Worm (Caenorhabditis elegans) whole organism, L3 larva: ENCODE results near the gene zig-6.

Experiments used
- R02D3.7 ChIP-seq: fragments of 150-350 bp; optimal IDR thresholded peaks from 2 replicates; lab custom pipeline; 2014; ENCODE audit warnings: missing biosample characterization, missing genetic modification characterization
- ZK546.5 ChIP-seq: sonication (generic microtip); optimal IDR thresholded peaks from 2 replicates; lab custom pipeline; 2017; ENCODE audit warnings: missing biosample characterization, missing genetic modification characterization
- aly-2 ChIP-seq: fragments of 150-350 bp; optimal IDR thresholded peaks from 2 replicates; lab custom pipeline; 2014; ENCODE audit warnings: missing biosample characterization, missing genetic modification characterization
- ceh-82 ChIP-seq: fragments of 150-350 bp; optimal IDR thresholded peaks from 2 replicates; lab custom pipeline; 2014; ENCODE audit warnings: missing biosample characterization, missing genetic modification characterization
- ceh-9 ChIP-seq: sonication (generic microtip); optimal IDR thresholded peaks from 2 replicates; lab custom pipeline; 2018; ENCODE audit warnings: missing biosample characterization, missing genetic modification characterization
- daf-12 ChIP-seq: fragments of 150-350 bp; optimal IDR thresholded peaks from 2 replicates; lab custom pipeline; 2014; ENCODE audit warnings: missing biosample characterization, missing genetic modification reagents, missing genetic modification characterization
- egl-27 ChIP-seq: sonication (generic microtip); optimal IDR thresholded peaks from 4 replicates; lab custom pipeline; 2017; ENCODE audit warnings: missing biosample characterization, missing genetic modification reagents, missing genetic modification characterization
- elt-1 ChIP-seq: fragments of 150-350 bp; optimal IDR thresholded peaks from 2 replicates; lab custom pipeline; 2014; ENCODE audit warnings: missing biosample characterization, missing genetic modification characterization
- elt-2 ChIP-seq: sonication (generic microtip); optimal IDR thresholded peaks from 2 replicates; lab custom pipeline; 2016; ENCODE audit warnings: missing genetic modification reagents, mild to moderate bottlenecking, missing genetic modification characterization, missing compliant biosample characterization
- elt-3 ChIP-seq, 3 experiments: fragments of 150-350 bp in 1 of 3; sonication (generic microtip) in 2 of 3; optimal IDR thresholded peaks; 2 replicates in 2 of 3; 4 replicates in 1 of 3; lab custom pipeline; 2014 to 2017; ENCODE audit warnings: missing biosample characterization in 3 of 3, missing genetic modification characterization in 3 of 3
- eor-1 ChIP-seq, 2 experiments: fragments of 150-350 bp; optimal IDR thresholded peaks; 2 replicates each; lab custom pipeline; 2014 to 2018; ENCODE audit warnings: missing biosample characterization in 2 of 2, missing genetic modification characterization in 2 of 2
- fkh-10 ChIP-seq: sonication (generic microtip); optimal IDR thresholded peaks from 2 replicates; lab custom pipeline; 2017; ENCODE audit warnings: missing biosample characterization, missing genetic modification reagents, missing genetic modification characterization
- fkh-2 ChIP-seq: fragments of 150-350 bp; optimal IDR thresholded peaks from 2 replicates; lab custom pipeline; 2014; ENCODE audit warnings: missing biosample characterization, missing genetic modification reagents, missing genetic modification characterization
- fos-1 ChIP-seq: fragments of 150-350 bp; optimal IDR thresholded peaks from 2 replicates; lab custom pipeline; 2014; ENCODE audit warnings: missing biosample characterization, missing genetic modification characterization
- jun-1 ChIP-seq: fragments of 150-350 bp; optimal IDR thresholded peaks from 2 replicates; lab custom pipeline; 2014; ENCODE audit warnings: missing biosample characterization, missing genetic modification reagents, missing genetic modification characterization
- lin-15B ChIP-seq: fragments of 150-350 bp; optimal IDR thresholded peaks from 2 replicates; lab custom pipeline; 2014; ENCODE audit warnings: missing biosample characterization, missing genetic modification characterization
- mdl-1 ChIP-seq: fragments of 150-350 bp; optimal IDR thresholded peaks from 2 replicates; lab custom pipeline; 2014; ENCODE audit warnings: missing biosample characterization, missing genetic modification characterization
- mml-1 ChIP-seq: fragments of 150-350 bp; sonication (generic microtip); optimal IDR thresholded peaks from 3 replicates; lab custom pipeline; 2014; ENCODE audit warnings: missing biosample characterization, missing genetic modification characterization
- nhr-11 ChIP-seq: fragments of 150-350 bp; optimal IDR thresholded peaks from 2 replicates; lab custom pipeline; 2014; ENCODE audit warnings: missing biosample characterization, missing genetic modification characterization
- nhr-12 ChIP-seq: fragments of 150-350 bp; optimal IDR thresholded peaks from 2 replicates; lab custom pipeline; 2014; ENCODE audit warnings: missing biosample characterization, missing genetic modification characterization
- nhr-23 ChIP-seq: fragments of 150-350 bp; optimal IDR thresholded peaks from 2 replicates; lab custom pipeline; 2014; ENCODE audit warnings: missing biosample characterization, missing genetic modification reagents, missing genetic modification characterization
- nhr-25 ChIP-seq: sonication (generic microtip); optimal IDR thresholded peaks from 2 replicates; lab custom pipeline; 2017; ENCODE audit warnings: missing biosample characterization, missing genetic modification characterization
- nhr-28 ChIP-seq: fragments of 150-350 bp; optimal IDR thresholded peaks from 2 replicates; lab custom pipeline; 2014; ENCODE audit warnings: missing biosample characterization, missing genetic modification characterization
- nhr-67 ChIP-seq: fragments of 150-350 bp; optimal IDR thresholded peaks from 2 replicates; lab custom pipeline; 2014; ENCODE audit warnings: missing biosample characterization, missing genetic modification characterization
- nhr-77 ChIP-seq: fragments of 150-350 bp; optimal IDR thresholded peaks from 2 replicates; lab custom pipeline; 2014; ENCODE audit warnings: missing biosample characterization, missing genetic modification characterization
- pha-4 ChIP-seq: fragments of 150-350 bp; optimal IDR thresholded peaks from 2 replicates; lab custom pipeline; 2014; ENCODE audit warnings: missing biosample characterization, missing genetic modification reagents, missing genetic modification characterization
- pqm-1 ChIP-seq: fragments of 150-350 bp; optimal IDR thresholded peaks from 2 replicates; lab custom pipeline; 2017; ENCODE audit warnings: missing biosample characterization, missing genetic modification characterization, inconsistent platforms
- sea-2 ChIP-seq: fragments of 150-350 bp; sonication (generic microtip); optimal IDR thresholded peaks from 4 replicates; lab custom pipeline; 2014; ENCODE audit warnings: missing biosample characterization, missing genetic modification reagents, missing genetic modification characterization
- snpc-4 ChIP-seq: fragments of 150-350 bp; optimal IDR thresholded peaks from 2 replicates; lab custom pipeline; 2014; ENCODE audit warnings: missing biosample characterization, missing genetic modification characterization
- tbx-2 ChIP-seq: sonication (generic microtip); optimal IDR thresholded peaks from 2 replicates; lab custom pipeline; 2016; ENCODE audit warnings: mild to moderate bottlenecking, missing genetic modification characterization, missing compliant biosample characterization
- unc-39 ChIP-seq: sonication (generic microtip); optimal IDR thresholded peaks from 4 replicates; lab custom pipeline; 2017; ENCODE audit warnings: missing biosample characterization, missing genetic modification characterization
- zag-1 ChIP-seq: fragments of 150-350 bp; optimal IDR thresholded peaks from 2 replicates; lab custom pipeline; 2014; ENCODE audit warnings: missing biosample characterization, missing genetic modification characterization
- ztf-4 ChIP-seq: fragments of 150-350 bp; optimal IDR thresholded peaks from 2 replicates; lab custom pipeline; 2014; ENCODE audit warnings: missing biosample characterization, missing genetic modification characterization

The zig-6 gene

DNA sequence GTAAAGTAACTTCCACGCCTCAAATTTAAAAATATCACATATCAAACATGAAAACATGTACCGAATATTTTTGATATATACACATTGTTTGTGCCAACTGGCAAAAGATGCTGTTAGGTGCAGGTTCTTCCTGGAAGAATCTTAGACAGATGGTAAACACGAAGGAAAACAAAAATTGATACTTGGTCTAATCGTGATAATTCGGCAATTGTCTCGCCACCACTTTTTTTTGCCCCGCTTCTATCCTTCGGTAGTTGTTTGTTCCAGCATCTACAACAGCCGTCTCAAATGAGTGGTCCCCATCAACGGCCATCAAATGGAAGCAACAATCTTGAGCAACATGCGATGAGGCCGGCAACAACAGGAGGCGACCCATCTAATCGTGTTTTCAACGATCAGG, 8.6 kb upstream of the zig-6 start:
- TF ChIP-seq tbx-2 (tag; lab: Kevin White, UChicago) (no peak), fkh-2 (tag; lab: Kevin White, UChicago) (no peak), egl-27 (tag; lab: Kevin White, UChicago) (no peak), R02D3.7 (no peak), nhr-67 (tag; lab: Kevin White, UChicago) (no peak)

DNA sequence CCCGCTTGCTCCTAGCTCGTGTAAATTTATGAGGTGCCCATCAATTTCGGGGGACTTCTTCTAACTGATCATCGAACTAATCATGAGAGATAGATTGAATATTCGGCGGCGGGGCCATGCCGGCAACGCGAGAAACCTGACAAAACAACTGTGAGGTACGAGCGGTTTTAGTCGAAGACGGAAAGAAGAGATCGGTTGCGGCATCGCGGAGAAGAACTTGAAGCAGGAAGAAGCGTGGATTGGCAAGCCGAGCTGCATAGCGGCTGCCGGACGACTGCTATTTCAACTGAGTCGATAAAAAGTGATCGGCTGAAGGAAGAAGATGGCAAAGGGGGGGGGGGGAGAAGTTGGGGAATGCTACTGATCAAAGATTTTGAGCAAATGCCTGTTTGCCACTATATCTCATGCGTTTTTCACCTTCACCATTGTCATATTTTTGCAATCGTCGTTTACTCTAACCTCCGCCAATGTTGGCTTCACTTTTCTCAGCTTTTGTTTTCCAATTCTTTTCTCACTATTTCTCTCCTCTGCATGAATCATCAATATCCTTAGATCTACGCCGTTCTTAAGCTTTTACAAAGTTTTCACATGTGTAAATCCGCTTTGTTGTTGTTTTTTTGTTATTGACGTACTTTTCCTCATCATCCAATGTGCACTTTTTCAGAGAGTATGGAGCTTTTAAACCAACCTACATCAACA, 6.7 kb upstream of the zig-6 start, which contains the start of gene pqn-62:
Gene pqn-62, plus strand, starts transcription at position 649 of the 699 bp plus-strand sequence.
- no peak for TF ChIP-seq R02D3.7
- TF ChIP-seq unc-39 (tag; lab: Kevin White, UChicago), result no peak
- no peak for TF ChIP-seq egl-27 (tag; lab: Kevin White, UChicago)
- no peak for TF ChIP-seq pha-4 (tag; lab: Kevin White, UChicago)
- TF ChIP-seq ceh-9 (tag; lab: Kevin White, UChicago), result no peak
- no peak for TF ChIP-seq sea-2 (GFP tag; lab: Kevin White, UChicago)
- TF ChIP-seq fkh-2 (tag; lab: Kevin White, UChicago), result no peak
- no peak for TF ChIP-seq nhr-25
- TF ChIP-seq zag-1 (tag; lab: Kevin White, UChicago), result no peak
- no peak for TF ChIP-seq fos-1
- no peak for TF ChIP-seq snpc-4
- no peak for TF ChIP-seq nhr-28 (tag; lab: Kevin White, UChicago)
- no peak for TF ChIP-seq ceh-82 (tag; lab: Kevin White, UChicago)
- TF ChIP-seq, all 47 proteins: peak for 0

DNA sequence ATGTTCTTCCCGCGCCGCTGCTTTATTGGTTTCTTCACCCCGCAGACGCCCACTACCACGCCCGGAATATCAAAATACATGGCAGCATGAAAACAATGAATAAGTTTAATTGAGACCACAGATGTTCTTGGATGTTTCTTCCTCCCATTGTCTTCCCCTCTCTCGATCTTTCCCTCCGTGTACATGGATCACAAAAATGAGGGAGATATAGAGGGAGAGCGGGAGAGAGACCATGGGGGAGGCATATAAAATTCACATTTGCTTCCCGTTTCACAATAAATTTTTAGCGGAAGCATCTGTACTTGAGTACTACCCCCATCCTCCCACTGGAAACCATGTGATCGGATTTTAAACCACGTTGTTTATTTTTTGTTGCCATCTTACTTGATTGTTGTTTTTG, 4.5 kb upstream of the zig-6 start:
- TF ChIP-seq daf-12 (no peak), sea-2 (GFP tag; lab: Kevin White, UChicago) (no peak), nhr-12 (tag; lab: Kevin White, UChicago) (no peak), mml-1 (tag; lab: Kevin White, UChicago) (no peak), aly-2 (tag; lab: Kevin White, UChicago) (no peak), ZK546.5 (no peak), elt-1 (tag; lab: Kevin White, UChicago) (no peak), jun-1 (tag; lab: Kevin White, UChicago) (no peak), elt-3 (tag; optimal IDR thresholded peaks at IDR 0.05; lab: Kevin White, UChicago) (no peak), nhr-77 (no peak), elt-2 (no peak), pqm-1 (no peak), nhr-25 (no peak)

DNA sequence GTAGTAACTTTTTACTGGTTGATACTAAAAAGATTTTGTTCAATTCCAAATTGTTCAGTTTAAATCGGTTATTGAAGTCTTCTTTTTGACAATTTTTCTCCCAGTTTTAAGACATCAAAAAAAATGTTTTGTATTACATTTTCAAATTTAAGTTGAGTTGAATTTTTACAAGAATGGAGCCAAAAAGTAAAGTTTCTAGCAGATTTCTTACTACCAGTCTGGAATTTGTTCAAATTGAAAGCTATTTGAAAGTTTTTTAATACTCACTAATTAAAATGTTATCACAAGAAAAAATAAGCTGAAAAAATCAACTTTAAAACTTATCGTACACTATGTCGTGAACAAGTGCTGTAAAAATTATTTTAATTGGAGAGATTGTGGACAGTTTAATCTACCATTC, 1.2 kb upstream of the zig-6 start:
- TF ChIP-seq jun-1 (tag; lab: Kevin White, UChicago) (no peak), mdl-1 (tag; lab: Kevin White, UChicago) (no peak), ztf-4 (tag; lab: Kevin White, UChicago) (no peak), eor-1 (tag; optimal IDR thresholded peaks at IDR 0.05; lab: Kevin White, UChicago) (no peak), fos-1 (no peak), lin-15B (no peak), elt-2 (no peak)

DNA sequence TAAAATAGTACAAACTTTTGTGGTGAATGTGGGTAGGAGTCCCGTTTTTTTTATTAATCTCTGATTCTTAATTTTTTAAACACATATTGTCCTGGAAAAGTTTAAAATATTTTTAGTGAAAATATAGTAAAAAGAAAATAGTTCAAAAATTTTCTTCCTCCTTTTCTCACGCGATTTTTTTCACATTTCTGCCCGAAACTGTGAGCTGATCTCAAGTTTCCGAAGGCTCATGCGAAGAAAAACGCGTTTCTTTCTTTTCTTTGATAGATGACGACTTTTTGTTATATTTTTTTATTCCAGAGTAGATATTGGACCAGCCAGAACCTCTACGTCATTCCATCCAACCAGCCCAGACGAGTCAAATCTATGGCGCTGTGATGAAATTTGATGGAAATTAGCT, 4.9 kb downstream of the zig-6 start, which contains the start of gene T03G11.9:
Gene T03G11.9, plus strand, starts transcription at position 301 of the 400 bp plus-strand sequence.
- TF ChIP-seq jun-1 (tag; lab: Kevin White, UChicago) (no peak), nhr-28 (tag; lab: Kevin White, UChicago) (no peak), R02D3.7 (no peak), fkh-10 (GFP tag; lab: Kevin White, UChicago) (no peak), daf-12 (no peak), nhr-11 (tag; lab: Kevin White, UChicago) (no peak), mml-1 (tag; lab: Kevin White, UChicago) (no peak), nhr-12 (tag; lab: Kevin White, UChicago) (no peak), ceh-82 (tag; lab: Kevin White, UChicago) (no peak), nhr-23 (tag; lab: Kevin White, UChicago) (no peak), pqm-1 (no peak), elt-1 (tag; lab: Kevin White, UChicago) (no peak)
